Fruit fly (Drosophila melanogaster) whole organism, prepupa: ENCODE data around the gene Hat1.
A peak's percentile ranks its signal among the peaks of the same experiment; 100 is the strongest.

Source experiments
- Blimp-1 ChIP-seq: fragments of 200-800 bp; sonication (Bioruptor generic); optimal IDR thresholded peaks from 3 replicates; lab custom pipeline; 2017; ENCODE audit warnings: missing biosample characterization, missing genetic modification characterization, mild to moderate bottlenecking, moderate library complexity, missing genetic modification reagents
- CG10631 ChIP-seq: fragments of 200-800 bp; sonication (Bioruptor generic); optimal IDR thresholded peaks from 2 replicates; lab custom pipeline; 2016; ENCODE audit warnings: missing biosample characterization, missing genetic modification characterization
- CG11294 ChIP-seq: fragments of 200-800 bp; sonication (Bioruptor generic); IDR thresholded peaks from 2 replicates; pipeline ENCODE4 v1.3.6; 2022; ENCODE audit warnings: missing biosample characterization, missing genetic modification characterization
- CG11902 ChIP-seq: fragments of 200-800 bp; sonication (Bioruptor generic); optimal IDR thresholded peaks from 3 replicates; lab custom pipeline; 2016; ENCODE audit warnings: missing biosample characterization, missing genetic modification characterization
- CG15336 ChIP-seq: fragments of 200-800 bp; sonication (Bioruptor generic); IDR thresholded peaks from 2 replicates; pipeline ENCODE4 v1.3.6; 2022; ENCODE audit warnings: missing biosample characterization, missing genetic modification characterization
- CG1621 ChIP-seq: fragments of 200-800 bp; sonication (Bioruptor generic); optimal IDR thresholded peaks from 3 replicates; lab custom pipeline; 2018; ENCODE audit warnings: missing biosample characterization, mild to moderate bottlenecking, missing genetic modification characterization
- CG16779 ChIP-seq: fragments of 200-800 bp; sonication (Bioruptor generic); optimal IDR thresholded peaks from 3 replicates; lab custom pipeline; 2017; ENCODE audit warnings: missing biosample characterization, mild to moderate bottlenecking, missing genetic modification characterization
- CG3032 ChIP-seq: fragments of 200-800 bp; optimal IDR thresholded peaks from 2 replicates; lab custom pipeline; 2019; ENCODE audit warnings: missing biosample characterization, mild to moderate bottlenecking, missing genetic modification characterization, moderate library complexity
- CG34406 ChIP-seq: fragments of 200-800 bp; sonication (Bioruptor generic); optimal IDR thresholded peaks from 3 replicates; lab custom pipeline; 2016; ENCODE audit warnings: missing biosample characterization, missing genetic modification characterization
- CG3919 ChIP-seq: fragments of 200-800 bp; sonication (Bioruptor generic); optimal IDR thresholded peaks from 3 replicates; lab custom pipeline; 2016; ENCODE audit warnings: missing biosample characterization, missing genetic modification characterization
- CG4318 ChIP-seq: fragments of 200-800 bp; sonication (Bioruptor generic); optimal IDR thresholded peaks from 3 replicates; lab custom pipeline; 2017; ENCODE audit warnings: missing biosample characterization, mild to moderate bottlenecking, missing genetic modification characterization
- CG6163 ChIP-seq: fragments of 200-800 bp; sonication (Bioruptor generic); IDR thresholded peaks from 3 replicates; pipeline ENCODE4 v1.3.6; 2022; ENCODE audit warnings: missing biosample characterization, missing genetic modification characterization
- CG6276 ChIP-seq: fragments of 200-800 bp; sonication (Bioruptor generic); optimal IDR thresholded peaks from 2 replicates; lab custom pipeline; 2017; ENCODE audit warnings: missing biosample characterization, mild to moderate bottlenecking, missing genetic modification characterization
- CG6792 ChIP-seq: fragments of 200-800 bp; sonication (Bioruptor generic); optimal IDR thresholded peaks from 3 replicates; lab custom pipeline; 2016; ENCODE audit warnings: missing biosample characterization, missing genetic modification characterization
- CG6808 ChIP-seq: fragments of 200-800 bp; sonication (Bioruptor generic); optimal IDR thresholded peaks from 3 replicates; lab custom pipeline; 2017; ENCODE audit warnings: missing biosample characterization, missing genetic modification characterization, mild to moderate bottlenecking, moderate library complexity, missing genetic modification reagents
- CG6854 ChIP-seq: fragments of 200-800 bp; sonication (Bioruptor generic); optimal IDR thresholded peaks from 2 replicates; lab custom pipeline; 2017; ENCODE audit warnings: missing biosample characterization, mild to moderate bottlenecking, missing genetic modification characterization
- CG7368 ChIP-seq: fragments of 200-800 bp; sonication (Bioruptor generic); optimal IDR thresholded peaks from 3 replicates; lab custom pipeline; 2016; ENCODE audit warnings: missing biosample characterization, missing genetic modification characterization
- CG8319 ChIP-seq: fragments of 200-800 bp; sonication (Bioruptor generic); optimal IDR thresholded peaks from 3 replicates; lab custom pipeline; 2016; ENCODE audit warnings: missing biosample characterization, missing genetic modification characterization
- CG8632 ChIP-seq: fragments of 200-800 bp; sonication (Bioruptor generic); optimal IDR thresholded peaks from 3 replicates; lab custom pipeline; 2016; ENCODE audit warnings: missing biosample characterization, missing genetic modification characterization
- CG9139 ChIP-seq: fragments of 200-800 bp; sonication (Bioruptor generic); optimal IDR thresholded peaks from 3 replicates; lab custom pipeline; 2017; ENCODE audit warnings: missing biosample characterization, mild to moderate bottlenecking, missing genetic modification characterization
- Eip75B ChIP-seq: fragments of 200-800 bp; sonication (Bioruptor generic); optimal IDR thresholded peaks from 3 replicates; lab custom pipeline; 2016; ENCODE audit warnings: missing biosample characterization, missing genetic modification characterization
- Eip93F ChIP-seq: fragments of 200-800 bp; sonication (Bioruptor generic); optimal IDR thresholded peaks from 2 replicates; lab custom pipeline; 2016; ENCODE audit warnings: missing biosample characterization, mild to moderate bottlenecking, missing genetic modification characterization
- Ets21C ChIP-seq: fragments of 200-800 bp; sonication (Bioruptor generic); optimal IDR thresholded peaks from 3 replicates; lab custom pipeline; 2016; ENCODE audit warnings: missing biosample characterization, missing genetic modification characterization
- Ets96B ChIP-seq: fragments of 200-800 bp; optimal IDR thresholded peaks from 2 replicates; lab custom pipeline; 2019; ENCODE audit warnings: missing biosample characterization, mild to moderate bottlenecking, missing genetic modification characterization, moderate library complexity
- Gug ChIP-seq: fragments of 200-800 bp; sonication (Bioruptor generic); IDR thresholded peaks from 2 replicates; pipeline ENCODE4 v1.3.6; 2022; ENCODE audit warnings: missing biosample characterization, missing genetic modification characterization
- Hr38 ChIP-seq: sonication (Bioruptor generic); optimal IDR thresholded peaks from 2 replicates; lab custom pipeline; 2016; ENCODE audit warnings: missing biosample characterization, missing genetic modification characterization
- Hr39 ChIP-seq: fragments of 200-800 bp; sonication (Bioruptor generic); optimal IDR thresholded peaks from 2 replicates; lab custom pipeline; 2016; ENCODE audit warnings: missing biosample characterization, missing genetic modification characterization
- Hr4 ChIP-seq: fragments of 200-800 bp; sonication (Bioruptor generic); optimal IDR thresholded peaks from 3 replicates; lab custom pipeline; 2016; ENCODE audit warnings: missing biosample characterization, missing genetic modification characterization
- Met ChIP-seq: fragments of 200-800 bp; sonication (Bioruptor generic); optimal IDR thresholded peaks from 3 replicates; lab custom pipeline; 2016; ENCODE audit warnings: missing biosample characterization, missing genetic modification characterization
- OdsH ChIP-seq: fragments of 200-800 bp; sonication (Bioruptor generic); optimal IDR thresholded peaks from 3 replicates; lab custom pipeline; 2016; ENCODE audit warnings: missing biosample characterization, missing genetic modification characterization
- Smox ChIP-seq: fragments of 200-800 bp; sonication (Bioruptor generic); optimal IDR thresholded peaks from 3 replicates; lab custom pipeline; 2016; ENCODE audit warnings: missing biosample characterization, missing genetic modification characterization
- Sox102F ChIP-seq: fragments of 200-800 bp; sonication (Bioruptor generic); optimal IDR thresholded peaks from 2 replicates; lab custom pipeline; 2016; ENCODE audit warnings: missing biosample characterization, mild to moderate bottlenecking, missing genetic modification characterization
- Sox14 ChIP-seq: fragments of 200-800 bp; sonication (Bioruptor generic); optimal IDR thresholded peaks from 3 replicates; lab custom pipeline; 2016; ENCODE audit warnings: missing biosample characterization, missing genetic modification characterization
- Sox15 ChIP-seq: fragments of 200-800 bp; sonication (Bioruptor generic); optimal IDR thresholded peaks from 3 replicates; lab custom pipeline; 2016; ENCODE audit warnings: missing biosample characterization, missing genetic modification characterization
- acj6 ChIP-seq: fragments of 200-800 bp; sonication (Bioruptor generic); optimal IDR thresholded peaks from 3 replicates; lab custom pipeline; 2016; ENCODE audit warnings: missing biosample characterization, missing genetic modification characterization
- dac ChIP-seq: fragments of 200-800 bp; sonication (Bioruptor generic); optimal IDR thresholded peaks from 2 replicates; lab custom pipeline; 2017; ENCODE audit warnings: missing biosample characterization, mild to moderate bottlenecking, missing genetic modification characterization
- eg ChIP-seq: fragments of 200-800 bp; sonication (Bioruptor generic); IDR thresholded peaks from 3 replicates; pipeline ENCODE4 v1.3.6; 2022; ENCODE audit warnings: missing biosample characterization, missing genetic modification characterization
- esn ChIP-seq: fragments of 200-800 bp; sonication (Bioruptor generic); optimal IDR thresholded peaks from 2 replicates; lab custom pipeline; 2016; ENCODE audit warnings: missing biosample characterization, mild to moderate bottlenecking, missing genetic modification characterization, moderate library complexity
- fkh ChIP-seq: fragments of 200-800 bp; sonication (Bioruptor generic); optimal IDR thresholded peaks from 3 replicates; lab custom pipeline; 2017; ENCODE audit warnings: missing biosample characterization, mild to moderate bottlenecking, missing genetic modification characterization, moderate library complexity
- lz ChIP-seq: fragments of 200-800 bp; sonication (Bioruptor generic); optimal IDR thresholded peaks from 3 replicates; lab custom pipeline; 2016; ENCODE audit warnings: missing biosample characterization, missing genetic modification characterization
- net ChIP-seq: fragments of 200-800 bp; sonication (Bioruptor generic); optimal IDR thresholded peaks from 3 replicates; lab custom pipeline; 2016; ENCODE audit warnings: missing biosample characterization, missing genetic modification characterization
- salr ChIP-seq, 2 experiments: fragments of 200-800 bp; sonication (Bioruptor generic); optimal IDR thresholded peaks; 3 replicates each; lab custom pipeline; 2016 to 2018; ENCODE audit warnings: missing biosample characterization in 2 of 2, missing genetic modification characterization in 2 of 2, mild to moderate bottlenecking in 1 of 2
- spab ChIP-seq: fragments of 200-800 bp; sonication (Bioruptor generic); optimal IDR thresholded peaks from 2 replicates; lab custom pipeline; 2017; ENCODE audit warnings: missing biosample characterization, mild to moderate bottlenecking, missing genetic modification characterization, missing genetic modification reagents
- topi ChIP-seq: fragments of 200-800 bp; sonication (Bioruptor generic); optimal IDR thresholded peaks from 3 replicates; lab custom pipeline; 2016; ENCODE audit warnings: missing biosample characterization, missing genetic modification characterization
- vri ChIP-seq: fragments of 200-800 bp; sonication (Bioruptor generic); optimal IDR thresholded peaks from 3 replicates; lab custom pipeline; 2016; ENCODE audit warnings: missing biosample characterization, mild to moderate bottlenecking, missing genetic modification characterization

Gene Hat1

DNA sequence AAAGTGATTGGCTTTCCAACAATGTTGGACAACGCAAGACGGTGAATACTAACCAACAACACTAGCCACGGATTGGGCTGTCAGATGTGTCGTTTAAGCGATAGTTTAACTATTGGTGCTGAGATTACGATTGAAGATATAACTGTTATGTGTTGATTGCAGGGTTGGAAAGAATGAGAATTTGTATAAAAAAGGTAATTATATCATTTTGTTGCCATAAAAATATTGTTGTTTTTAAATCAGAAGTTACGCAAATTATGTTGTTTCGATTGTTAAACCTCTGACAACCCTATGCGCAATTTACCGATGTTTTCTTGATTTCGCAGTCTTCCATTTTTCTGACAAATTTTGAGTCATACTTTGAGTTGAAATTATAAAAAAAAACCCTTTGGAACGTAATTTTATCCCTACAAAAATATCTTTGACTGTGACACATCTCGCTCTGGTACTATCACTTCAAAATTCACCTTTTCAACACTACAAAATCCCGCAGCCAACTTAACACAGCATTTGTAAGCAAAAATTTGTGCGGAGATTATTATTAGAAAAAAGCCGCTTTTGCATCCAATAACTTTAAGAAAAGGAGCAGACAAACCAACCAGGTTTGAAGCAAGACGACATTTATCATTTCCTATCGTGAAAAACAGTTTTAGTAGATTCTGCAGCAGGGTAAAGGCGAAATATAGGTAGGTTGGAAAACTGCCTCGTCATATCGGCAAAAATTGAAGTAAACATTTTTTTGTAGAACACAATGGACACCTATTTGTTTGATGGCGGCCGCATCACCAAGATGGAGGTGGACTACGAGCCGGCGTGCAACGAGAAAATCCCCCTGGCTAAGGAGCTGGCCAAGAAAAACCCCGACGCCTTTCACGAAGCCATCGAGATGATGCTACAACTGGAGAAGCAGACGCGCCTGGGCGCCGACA is at the start of gene Hat1, which contains the start of gene Rpn5 (continued):
- 0 out of 3 replicates have a peak, but pooled peaks have one; percentile 23 for TF ChIP-seq CG6163 (GFP tag; lab: Robert Waterston, UW)
- peak; percentile 77 for TF ChIP-seq CG8632
- TF ChIP-seq Ets96B (tag; lab: Kevin White, UChicago) = peak; percentile 60
- TF ChIP-seq fkh (GFP tag; lab: Kevin White, UChicago) = no peak
- TF ChIP-seq Hr4 (GFP tag; lab: Kevin White, UChicago) = peak; percentile 89
- peak; percentile 67 for TF ChIP-seq CG3032 (tag; lab: Kevin White, UChicago)
- peak; percentile 55 to 92 for TF ChIP-seq salr (GFP tag; optimal IDR thresholded peaks at IDR 0.05; lab: Kevin White, UChicago)
- peak; percentile 64 for TF ChIP-seq CG4318 (GFP tag; lab: Kevin White, UChicago)
- TF ChIP-seq CG6808 (GFP tag; lab: Kevin White, UChicago) = peak; percentile 65
- TF ChIP-seq net (GFP tag; lab: Kevin White, UChicago) = peak; percentile 67
- peak; percentile 30 for TF ChIP-seq Hr38 (GFP tag; lab: Kevin White, UChicago)
- TF ChIP-seq, all 60 proteins: peak for 54

DNA sequence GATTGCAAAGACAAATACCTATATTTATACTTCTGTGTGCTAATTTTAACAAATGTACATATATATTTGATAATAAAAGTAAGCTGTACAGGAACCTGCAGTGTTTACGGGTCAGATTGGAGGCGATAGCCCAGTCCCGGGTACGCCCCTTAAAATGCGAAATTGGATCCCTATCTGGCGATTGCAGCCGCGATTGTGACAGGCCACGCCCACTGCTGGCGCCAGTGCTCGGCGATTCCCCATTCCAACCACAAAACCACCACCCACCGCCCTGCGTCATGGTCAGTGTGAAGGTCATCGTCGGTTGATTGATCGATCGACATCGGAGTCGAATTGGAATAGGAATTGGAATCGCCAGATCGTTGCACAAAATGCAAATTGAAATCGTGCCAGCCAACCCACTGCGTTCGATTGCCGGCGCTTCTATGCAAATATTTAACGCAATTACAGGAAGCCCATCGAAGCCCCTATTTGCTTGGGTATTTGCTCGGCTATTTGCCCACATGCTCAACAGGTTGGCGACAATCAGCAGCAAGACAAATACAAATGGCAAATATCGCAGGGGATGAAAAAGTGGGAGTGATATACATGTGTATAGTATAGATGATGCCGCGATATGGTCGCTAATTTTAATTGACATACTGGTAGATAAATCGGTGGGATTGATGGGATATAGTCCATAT is 49.6 kb upstream of the Hat1 start:
- TF ChIP-seq Sox15 (GFP tag; lab: Kevin White, UChicago) (no peak), Hr4 (GFP tag; lab: Kevin White, UChicago) (no peak), spab (GFP tag; lab: Kevin White, UChicago) (peak; percentile 35), CG8632 (peak; percentile 53), esn (GFP tag; lab: Kevin White, UChicago) (peak; percentile 14), Sox102F (no peak), CG9139 (GFP tag; lab: Kevin White, UChicago) (no peak), fkh (GFP tag; lab: Kevin White, UChicago) (peak; percentile 41), CG15336 (GFP tag; lab: Robert Waterston, UW) (no peak), eg (GFP tag; lab: Robert Waterston, UW) (no peak), Smox (GFP tag; lab: Kevin White, UChicago) (no peak), Hr38 (GFP tag; lab: Kevin White, UChicago) (no peak), CG16779 (tag; lab: Kevin White, UChicago) (no peak), CG11294 (GFP tag; lab: Robert Waterston, UW) (no peak), CG34406 (GFP tag; lab: Kevin White, UChicago) (peak; percentile 19), topi (GFP tag; lab: Kevin White, UChicago) (no peak), CG10631 (GFP tag; lab: Kevin White, UChicago) (peak; percentile 41), CG6276 (no peak), vri (GFP tag; lab: Kevin White, UChicago) (no peak), CG11902 (no peak), CG3032 (tag; lab: Kevin White, UChicago) (peak; percentile 19), acj6 (GFP tag; lab: Kevin White, UChicago) (peak; percentile 31), Hr39 (GFP tag; lab: Kevin White, UChicago) (no peak), OdsH (GFP tag; lab: Kevin White, UChicago) (peak; percentile 51), Gug (GFP tag; lab: Robert Waterston, UW) (0 out of 2 replicates have a peak, but pooled peaks have one; percentile 13), CG8319 (GFP tag; lab: Kevin White, UChicago) (no peak), Blimp-1 (GFP tag; lab: Kevin White, UChicago) (no peak), CG7368 (GFP tag; lab: Kevin White, UChicago) (peak; percentile 39), Met (GFP tag; lab: Kevin White, UChicago) (no peak), CG6854 (no peak), CG3919 (peak; percentile 47), CG6792 (GFP tag; lab: Kevin White, UChicago) (peak; percentile 21), Eip75B (GFP tag; lab: Kevin White, UChicago) (peak; percentile 18), Eip93F (GFP tag; lab: Kevin White, UChicago) (no peak), salr (GFP tag; optimal IDR thresholded peaks at IDR 0.05; lab: Kevin White, UChicago) (peak in 1 of 2 experiments; percentile 54), dac (GFP tag; lab: Kevin White, UChicago) (no peak), CG1621 (tag; lab: Kevin White, UChicago) (no peak), net (GFP tag; lab: Kevin White, UChicago) (peak; percentile 46), lz (GFP tag; lab: Kevin White, UChicago) (no peak), CG4318 (GFP tag; lab: Kevin White, UChicago) (peak; percentile 21), Ets21C (GFP tag; lab: Kevin White, UChicago) (no peak), CG6163 (GFP tag; lab: Robert Waterston, UW) (no peak; the same call in 2 of the 3 replicates), Sox14 (GFP tag; lab: Kevin White, UChicago) (no peak)
